Worm (Caenorhabditis elegans) whole organism, L1 larva: Measurements from ENCODE around the gene F53B3.3.
A peak's percentile ranks its signal among the peaks of the same experiment; 100 is the strongest.

ENCODE experiments used
- C04F5.9 ChIP-seq: sonication (generic microtip); optimal IDR thresholded peaks from 2 replicates; lab custom pipeline; 2016; ENCODE audit warnings: missing genetic modification characterization, missing compliant biosample characterization
- C34B4.2 ChIP-seq: sonication (generic microtip); optimal IDR thresholded peaks from 2 replicates; lab custom pipeline; 2017; ENCODE audit warnings: mild to moderate bottlenecking, missing genetic modification characterization, missing compliant biosample characterization
- Y116A8C.19 ChIP-seq: sonication (generic microtip); optimal IDR thresholded peaks from 2 replicates; lab custom pipeline; 2016; ENCODE audit warnings: missing compliant biosample characterization, missing genetic modification characterization, borderline replicate concordance
- aha-1 ChIP-seq: fragments of 150-350 bp; optimal IDR thresholded peaks from 2 replicates; lab custom pipeline; 2014; ENCODE audit warnings: missing biosample characterization, missing genetic modification characterization
- alr-1 ChIP-seq: fragments of 200-800 bp; sonication (Bioruptor generic); optimal IDR thresholded peaks from 2 replicates; lab custom pipeline; 2018; ENCODE audit warnings: borderline replicate concordance, mild to moderate bottlenecking, missing genetic modification characterization, missing compliant biosample characterization
- aly-2 ChIP-seq: fragments of 150-350 bp; optimal IDR thresholded peaks from 2 replicates; lab custom pipeline; 2014; ENCODE audit warnings: missing biosample characterization, missing genetic modification characterization
- ama-1 ChIP-seq: fragments of 150-350 bp; optimal IDR thresholded peaks from 2 replicates; lab custom pipeline; 2014
- blmp-1 ChIP-seq: fragments of 150-350 bp; optimal IDR thresholded peaks from 2 replicates; lab custom pipeline; 2014; ENCODE audit warnings: missing biosample characterization, missing genetic modification characterization
- ceh-63 ChIP-seq: fragments of 200-800 bp; sonication (Bioruptor generic); optimal IDR thresholded peaks from 2 replicates; lab custom pipeline; 2018; ENCODE audit warnings: mild to moderate bottlenecking, missing genetic modification characterization, missing compliant biosample characterization
- ceh-8 ChIP-seq: fragments of 200-800 bp; sonication (Bioruptor generic); optimal IDR thresholded peaks from 2 replicates; lab custom pipeline; 2018; ENCODE audit warnings: mild to moderate bottlenecking, missing genetic modification characterization, moderate library complexity, missing compliant biosample characterization
- ceh-82 ChIP-seq, 3 experiments: fragments of 150-350 bp in 1 of 3; sonication (generic microtip) in 2 of 3; optimal IDR thresholded peaks; 2 replicates each; lab custom pipeline; 2014 to 2017; ENCODE audit warnings: missing biosample characterization in 3 of 3, missing genetic modification characterization in 3 of 3
- ceh-88 ChIP-seq: fragments of 200-800 bp; sonication (Bioruptor generic); IDR thresholded peaks from 2 replicates; pipeline ENCODE4 v1.3.6; 2022; ENCODE audit warnings: missing genetic modification characterization, missing compliant biosample characterization
- ceh-90 ChIP-seq: sonication (generic microtip); optimal IDR thresholded peaks from 2 replicates; lab custom pipeline; 2016; ENCODE audit warnings: missing genetic modification characterization, missing compliant biosample characterization
- ces-1 ChIP-seq: fragments of 150-350 bp; optimal IDR thresholded peaks from 2 replicates; lab custom pipeline; 2014; ENCODE audit warnings: missing biosample characterization, missing genetic modification reagents, missing genetic modification characterization
- dsc-1 ChIP-seq: sonication (generic microtip); optimal IDR thresholded peaks from 2 replicates; lab custom pipeline; 2016; ENCODE audit warnings: mild to moderate bottlenecking, missing genetic modification characterization, missing compliant biosample characterization
- efl-1 ChIP-seq, 4 experiments: fragments of 150-350 bp; optimal IDR thresholded peaks in 3 of 4; peaks in 1 of 4; 1 replicate in 1 of 4; 2 replicates in 3 of 4; lab custom pipeline; 2014; ENCODE audit warnings: missing biosample characterization in 2 of 4, missing genetic modification characterization in 2 of 4, missing genetic modification reagents in 2 of 4
- egl-27 ChIP-seq, 2 experiments: fragments of 150-350 bp in 1 of 2; sonication (generic microtip); optimal IDR thresholded peaks; 3 replicates each; lab custom pipeline; 2017 to 2018; ENCODE audit warnings: missing biosample characterization in 2 of 2, missing genetic modification characterization in 2 of 2, missing genetic modification reagents in 2 of 2
- elt-3 ChIP-seq, 6 experiments: fragments of 150-350 bp in 1 of 6; sonication (generic microtip); optimal IDR thresholded peaks; 2 replicates each; lab custom pipeline; 2017 to 2018; ENCODE audit warnings: missing biosample characterization in 6 of 6, missing genetic modification characterization in 6 of 6, inconsistent platforms in 1 of 6
- ets-5 ChIP-seq: fragments of 200-800 bp; sonication (Bioruptor generic); IDR thresholded peaks from 2 replicates; pipeline ENCODE4 v1.3.6; 2022; ENCODE audit warnings: missing genetic modification characterization, missing compliant biosample characterization
- fkh-4 ChIP-seq: sonication (generic microtip); optimal IDR thresholded peaks from 2 replicates; lab custom pipeline; 2016; ENCODE audit warnings: missing compliant biosample characterization, missing genetic modification characterization, borderline replicate concordance
- fkh-8 ChIP-seq: sonication (generic microtip); optimal IDR thresholded peaks from 2 replicates; lab custom pipeline; 2016; ENCODE audit warnings: mild to moderate bottlenecking, missing genetic modification characterization, missing compliant biosample characterization
- fos-1 ChIP-seq: fragments of 150-350 bp; optimal IDR thresholded peaks from 2 replicates; lab custom pipeline; 2014; ENCODE audit warnings: missing biosample characterization, missing genetic modification characterization
- grh-1 ChIP-seq: fragments of 200-800 bp; sonication (Bioruptor generic); IDR thresholded peaks from 2 replicates; pipeline ENCODE4 v1.3.6; 2022; ENCODE audit warnings: missing genetic modification reagents, missing genetic modification characterization, missing compliant biosample characterization
- hlh-4 ChIP-seq: sonication (generic microtip); optimal IDR thresholded peaks from 2 replicates; lab custom pipeline; 2016; ENCODE audit warnings: mild to moderate bottlenecking, missing genetic modification characterization, missing compliant biosample characterization
- irx-1 ChIP-seq: sonication (generic microtip); optimal IDR thresholded peaks from 2 replicates; lab custom pipeline; 2016; ENCODE audit warnings: missing genetic modification characterization, missing compliant biosample characterization
- isw-1 ChIP-seq: fragments of 200-800 bp; sonication (Bioruptor generic); IDR thresholded peaks from 2 replicates; pipeline ENCODE4 v1.3.6; 2022; ENCODE audit warnings: missing genetic modification characterization, missing compliant biosample characterization
- lin-13 ChIP-seq: fragments of 150-350 bp; optimal IDR thresholded peaks from 2 replicates; lab custom pipeline; 2014; ENCODE audit warnings: missing biosample characterization, missing genetic modification reagents, missing genetic modification characterization
- lin-14 ChIP-seq: fragments of 200-800 bp; sonication (Bioruptor generic); optimal IDR thresholded peaks from 2 replicates; lab custom pipeline; 2018; ENCODE audit warnings: mild to moderate bottlenecking, missing genetic modification characterization, moderate library complexity, missing compliant biosample characterization
- lin-35 ChIP-seq, 2 experiments: fragments of 150-350 bp; optimal IDR thresholded peaks; 2 replicates each; lab custom pipeline; 2014; ENCODE audit warnings: missing biosample characterization in 2 of 2, missing genetic modification characterization in 2 of 2, missing genetic modification reagents in 2 of 2
- nhr-11 ChIP-seq: fragments of 150-350 bp; optimal IDR thresholded peaks from 2 replicates; lab custom pipeline; 2014; ENCODE audit warnings: missing biosample characterization, missing genetic modification characterization
- nhr-12 ChIP-seq: sonication (generic microtip); optimal IDR thresholded peaks from 2 replicates; lab custom pipeline; 2017; ENCODE audit warnings: missing biosample characterization, missing genetic modification characterization
- nhr-19 ChIP-seq: fragments of 200-800 bp; sonication (Bioruptor generic); conservative IDR thresholded peaks from 2 replicates; pipeline ENCODE4 v1.3.6; 2022; ENCODE audit warnings: missing genetic modification characterization, missing compliant biosample characterization
- nhr-237 ChIP-seq: fragments of 150-350 bp; optimal IDR thresholded peaks from 2 replicates; lab custom pipeline; 2014; ENCODE audit warnings: missing biosample characterization, missing genetic modification characterization
- nhr-85 ChIP-seq: sonication (generic microtip); peaks from one replicate; lab custom pipeline; 2016; ENCODE audit warnings: missing genetic modification characterization, inconsistent platforms, missing compliant biosample characterization
- pqm-1 ChIP-seq: sonication (generic microtip); optimal IDR thresholded peaks from 3 replicates; lab custom pipeline; 2017; ENCODE audit warnings: missing biosample characterization, missing genetic modification characterization
- rnt-1 ChIP-seq: sonication (generic microtip); optimal IDR thresholded peaks from 2 replicates; lab custom pipeline; 2016; ENCODE audit warnings: mild to moderate bottlenecking, missing genetic modification characterization, moderate library complexity, missing compliant biosample characterization
- snpc-4 ChIP-seq: fragments of 150-350 bp; optimal IDR thresholded peaks from 2 replicates; lab custom pipeline; 2014; ENCODE audit warnings: missing biosample characterization, missing genetic modification characterization
- sptf-1 ChIP-seq: fragments of 150-350 bp; optimal IDR thresholded peaks from 2 replicates; lab custom pipeline; 2014; ENCODE audit warnings: missing biosample characterization, missing genetic modification characterization
- swsn-7 ChIP-seq: sonication (generic microtip); optimal IDR thresholded peaks from 2 replicates; lab custom pipeline; 2016; ENCODE audit warnings: missing genetic modification characterization, missing compliant biosample characterization
- tbx-2 ChIP-seq: sonication (generic microtip); optimal IDR thresholded peaks from 2 replicates; lab custom pipeline; 2016; ENCODE audit warnings: missing genetic modification characterization, missing compliant biosample characterization
- tlp-1 ChIP-seq: fragments of 150-350 bp; optimal IDR thresholded peaks from 2 replicates; lab custom pipeline; 2014; ENCODE audit warnings: missing biosample characterization, missing genetic modification characterization
- unc-130 ChIP-seq: fragments of 150-350 bp; optimal IDR thresholded peaks from 2 replicates; lab custom pipeline; 2017; ENCODE audit warnings: missing biosample characterization, missing genetic modification characterization, inconsistent platforms
- unc-62 ChIP-seq: fragments of 150-350 bp; optimal IDR thresholded peaks from 2 replicates; lab custom pipeline; 2014; ENCODE audit warnings: missing biosample characterization, missing genetic modification reagents, missing genetic modification characterization
- unc-86 ChIP-seq: sonication (generic microtip); optimal IDR thresholded peaks from 2 replicates; lab custom pipeline; 2016; ENCODE audit warnings: missing genetic modification characterization, missing compliant biosample characterization
- unc-98 ChIP-seq: fragments of 200-800 bp; sonication (Bioruptor generic); IDR thresholded peaks from 2 replicates; pipeline ENCODE4 v1.3.6; 2022; ENCODE audit warnings: missing genetic modification characterization, missing compliant biosample characterization
- zag-1 ChIP-seq: fragments of 150-350 bp; optimal IDR thresholded peaks from 2 replicates; lab custom pipeline; 2014; ENCODE audit warnings: missing biosample characterization, missing genetic modification characterization

Gene F53B3.3

DNA sequence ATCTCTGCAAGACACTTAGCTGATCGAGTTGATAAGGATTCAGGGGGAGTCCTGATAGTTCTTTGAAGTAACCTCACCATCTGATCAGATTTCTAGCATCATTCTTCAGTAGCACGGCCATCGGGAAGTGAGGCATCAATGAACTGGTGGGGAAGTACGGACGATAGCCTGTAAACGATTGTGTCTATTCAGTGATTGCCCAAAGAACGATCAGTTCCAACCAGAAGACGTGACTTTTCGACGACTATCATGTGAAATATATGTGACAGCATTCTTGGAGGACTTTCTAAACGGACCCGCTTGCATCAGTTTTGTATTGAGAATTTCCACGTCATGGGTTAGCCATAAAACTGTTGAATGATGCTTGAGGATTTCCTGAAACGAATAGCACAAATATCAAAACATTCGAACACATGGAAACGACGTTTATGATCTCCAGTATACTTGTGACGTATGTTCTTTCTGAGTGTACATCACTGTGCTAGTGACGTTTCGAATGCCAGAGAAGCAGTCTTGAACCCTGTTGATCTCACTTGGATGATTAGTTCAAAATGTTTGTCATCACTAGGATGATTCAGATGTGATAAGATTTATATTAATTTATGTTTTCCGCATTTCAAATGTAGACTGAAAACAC, 22.2 kb upstream of the F53B3.3 start (continued):
- TF ChIP-seq nhr-12 (tag; lab: Kevin White, UChicago) (no peak), hlh-4 (tag; lab: Kevin White, UChicago) (no peak), C34B4.2 (tag; lab: Kevin White, UChicago) (no peak), nhr-237 (tag; lab: Kevin White, UChicago) (no peak), tbx-2 (tag; lab: Kevin White, UChicago) (peak; percentile 62), aha-1 (tag; lab: Kevin White, UChicago) (no peak), aly-2 (no peak), lin-35 (GFP tag; optimal IDR thresholded peaks at IDR 0.05; lab: Kevin White, UChicago) (peak in 1 of 2 experiments; percentile 43), fos-1 (tag; lab: Kevin White, UChicago) (no peak), ceh-63 (no peak), sptf-1 (tag; lab: Kevin White, UChicago) (no peak), elt-3 (tag; optimal IDR thresholded peaks at IDR 0.05; lab: Kevin White, UChicago) (peak in 2 of 6 experiments; percentile 50 to 77), grh-1 (GFP tag; lab: Robert Waterston, UW) (peak; percentile 50; the same call in 1 of the 2 replicates), dsc-1 (tag; lab: Kevin White, UChicago) (no peak), irx-1 (no peak), efl-1 (optimal IDR thresholded peaks at IDR 0.05; lab: Kevin White, UChicago) (no peak), efl-1 (GFP tag; optimal IDR thresholded peaks at IDR 0.05 in 1 of 2; lab: Kevin White, UChicago) (peak in 1 of 2 experiments; percentile 87), unc-98 (GFP tag; lab: Robert Waterston, UW) (no peak), unc-86 (tag; lab: Kevin White, UChicago) (no peak), nhr-19 (peak; percentile 96), ceh-8 (GFP tag; lab: Kevin White, UChicago) (no peak), blmp-1 (tag; lab: Kevin White, UChicago) (peak; percentile 29), tlp-1 (tag; lab: Kevin White, UChicago) (no peak), ceh-90 (tag; lab: Kevin White, UChicago) (no peak), ama-1 (lab: Kevin White, UChicago) (no peak), unc-62 (GFP tag; lab: Kevin White, UChicago) (no peak), C04F5.9 (tag; lab: Kevin White, UChicago) (no peak), fkh-4 (tag; lab: Kevin White, UChicago) (no peak), ces-1 (GFP tag; lab: Kevin White, UChicago) (no peak), lin-14 (GFP tag; lab: Kevin White, UChicago) (peak; percentile 52), ceh-88 (GFP tag; lab: Robert Waterston, UW) (no peak), snpc-4 (no peak), ets-5 (GFP tag; lab: Robert Waterston, UW) (no peak), fkh-8 (tag; lab: Kevin White, UChicago) (no peak), pqm-1 (tag; lab: Kevin White, UChicago) (no peak), ceh-82 (tag; optimal IDR thresholded peaks at IDR 0.05; lab: Kevin White, UChicago) (no peak)

- TF ChIP-seq grh-1 (GFP tag; lab: Robert Waterston, UW) (0 out of 2 replicates have a peak, but pooled peaks have one; percentile 10), zag-1 (no peak), swsn-7 (tag; lab: Kevin White, UChicago) (no peak), rnt-1 (tag; lab: Kevin White, UChicago) (peak; percentile 31), lin-13 (GFP tag; lab: Kevin White, UChicago) (peak; percentile 11), nhr-11 (tag; lab: Kevin White, UChicago) (no peak), egl-27 (tag; optimal IDR thresholded peaks at IDR 0.05; lab: Kevin White, UChicago) (no peak), Y116A8C.19 (no peak), nhr-85 (tag; lab: Kevin White, UChicago) (no peak), ceh-82 (tag; optimal IDR thresholded peaks at IDR 0.05; lab: Kevin White, UChicago) (no peak), alr-1 (tag; lab: Kevin White, UChicago) (no peak), ama-1 (lab: Kevin White, UChicago) (no peak), unc-98 (GFP tag; lab: Robert Waterston, UW) (no peak), snpc-4 (peak; percentile 95), isw-1 (GFP tag; lab: Robert Waterston, UW) (no peak), unc-62 (GFP tag; lab: Kevin White, UChicago) (no peak), fos-1 (tag; lab: Kevin White, UChicago) (no peak), unc-130 (tag; lab: Kevin White, UChicago) (no peak), lin-35 (GFP tag; optimal IDR thresholded peaks at IDR 0.05; lab: Kevin White, UChicago) (no peak)
Observed at ce11 chrX:2891879-2892278, 20.9 kb upstream of the F53B3.3 start.
